Worm (Caenorhabditis elegans) whole organism, L2 larva: ENCODE results near the gene T27E7.1.

Source experiments
- R02D3.7 ChIP-seq: fragments of 150-350 bp; optimal IDR thresholded peaks from 2 replicates; lab custom pipeline; 2014; ENCODE audit warnings: missing biosample characterization, missing genetic modification characterization
- Y55F3AM.14 ChIP-seq: fragments of 200-800 bp; sonication (Bioruptor generic); optimal IDR thresholded peaks from 2 replicates; lab custom pipeline; 2018; ENCODE audit warnings: mild to moderate bottlenecking, missing genetic modification characterization, missing compliant biosample characterization
- alr-1 ChIP-seq: fragments of 150-350 bp; optimal IDR thresholded peaks from 2 replicates; lab custom pipeline; 2014; ENCODE audit warnings: missing biosample characterization, missing genetic modification characterization
- ama-1 ChIP-seq: fragments of 150-350 bp; optimal IDR thresholded peaks from 2 replicates; lab custom pipeline; 2018; ENCODE audit warnings: inconsistent platforms
- ceh-16 ChIP-seq: fragments of 150-350 bp; optimal IDR thresholded peaks from 2 replicates; lab custom pipeline; 2014; ENCODE audit warnings: missing biosample characterization, missing genetic modification characterization
- ceh-82 ChIP-seq: fragments of 150-350 bp; optimal IDR thresholded peaks from 2 replicates; lab custom pipeline; 2014; ENCODE audit warnings: missing biosample characterization, missing genetic modification characterization
- crh-2 ChIP-seq: sonication (generic microtip); optimal IDR thresholded peaks from 2 replicates; lab custom pipeline; 2017; ENCODE audit warnings: missing biosample characterization, missing genetic modification characterization
- egl-27 ChIP-seq: sonication (generic microtip); optimal IDR thresholded peaks from 3 replicates; lab custom pipeline; 2017; ENCODE audit warnings: missing biosample characterization, missing genetic modification reagents, missing genetic modification characterization
- elt-1 ChIP-seq: fragments of 150-350 bp; optimal IDR thresholded peaks from 2 replicates; lab custom pipeline; 2014; ENCODE audit warnings: missing biosample characterization, missing genetic modification characterization
- elt-3 ChIP-seq: sonication (generic microtip); optimal IDR thresholded peaks from 2 replicates; lab custom pipeline; 2017; ENCODE audit warnings: missing biosample characterization, missing genetic modification characterization
- gmeb-1 ChIP-seq: fragments of 150-350 bp; optimal IDR thresholded peaks from 2 replicates; lab custom pipeline; 2014; ENCODE audit warnings: missing biosample characterization, missing genetic modification characterization
- lin-39 ChIP-seq: fragments of 150-350 bp; optimal IDR thresholded peaks from 2 replicates; lab custom pipeline; 2014; ENCODE audit warnings: missing biosample characterization, missing genetic modification reagents, missing genetic modification characterization
- lsy-2 ChIP-seq, 2 experiments: fragments of 150-350 bp in 1 of 2; sonication (generic microtip) in 1 of 2; optimal IDR thresholded peaks; 2 replicates each; lab custom pipeline; 2014 to 2017; ENCODE audit warnings: missing biosample characterization in 2 of 2, missing genetic modification characterization in 2 of 2
- mab-5 ChIP-seq: fragments of 150-350 bp; optimal IDR thresholded peaks from 2 replicates; lab custom pipeline; 2014; ENCODE audit warnings: missing biosample characterization, missing genetic modification characterization
- mdl-1 ChIP-seq, 2 experiments: fragments of 150-350 bp in 1 of 2; sonication (generic microtip) in 1 of 2; optimal IDR thresholded peaks; 2 replicates each; lab custom pipeline; 2017; ENCODE audit warnings: missing biosample characterization in 2 of 2, missing genetic modification characterization in 2 of 2
- nhr-10 ChIP-seq: sonication (generic microtip); optimal IDR thresholded peaks from 2 replicates; lab custom pipeline; 2017; ENCODE audit warnings: missing biosample characterization, missing genetic modification characterization
- nhr-11 ChIP-seq: fragments of 150-350 bp; optimal IDR thresholded peaks from 2 replicates; lab custom pipeline; 2014; ENCODE audit warnings: missing biosample characterization, missing genetic modification characterization
- nhr-12 ChIP-seq: fragments of 150-350 bp; optimal IDR thresholded peaks from 2 replicates; lab custom pipeline; 2014; ENCODE audit warnings: missing biosample characterization, missing genetic modification characterization
- nhr-129 ChIP-seq: fragments of 150-350 bp; optimal IDR thresholded peaks from 2 replicates; lab custom pipeline; 2014; ENCODE audit warnings: missing biosample characterization, missing genetic modification characterization
- nhr-21 ChIP-seq: fragments of 150-350 bp; optimal IDR thresholded peaks from 2 replicates; lab custom pipeline; 2014; ENCODE audit warnings: missing biosample characterization, missing genetic modification characterization
- nhr-23 ChIP-seq: fragments of 150-350 bp; optimal IDR thresholded peaks from 2 replicates; lab custom pipeline; 2014; ENCODE audit warnings: missing biosample characterization, missing genetic modification reagents, missing genetic modification characterization
- nhr-237 ChIP-seq: fragments of 150-350 bp; optimal IDR thresholded peaks from 2 replicates; lab custom pipeline; 2014; ENCODE audit warnings: missing biosample characterization, missing genetic modification characterization
- nhr-25 ChIP-seq: fragments of 150-350 bp; sonication (generic microtip); optimal IDR thresholded peaks from 3 replicates; lab custom pipeline; 2014; ENCODE audit warnings: missing biosample characterization, missing genetic modification characterization
- nhr-6 ChIP-seq: fragments of 150-350 bp; optimal IDR thresholded peaks from 2 replicates; lab custom pipeline; 2014; ENCODE audit warnings: missing biosample characterization, missing genetic modification characterization
- peb-1 ChIP-seq: fragments of 150-350 bp; optimal IDR thresholded peaks from 2 replicates; lab custom pipeline; 2014; ENCODE audit warnings: missing biosample characterization, missing genetic modification characterization
- sem-4 ChIP-seq: fragments of 150-350 bp; optimal IDR thresholded peaks from 2 replicates; lab custom pipeline; 2014; ENCODE audit warnings: missing biosample characterization, missing genetic modification reagents, missing genetic modification characterization
- skn-1 ChIP-seq: sonication (generic microtip); optimal IDR thresholded peaks from 2 replicates; lab custom pipeline; 2017; ENCODE audit warnings: missing biosample characterization, missing genetic modification characterization
- sma-3 ChIP-seq: sonication (generic microtip); optimal IDR thresholded peaks from 2 replicates; lab custom pipeline; 2016; ENCODE audit warnings: missing genetic modification reagents, missing genetic modification characterization, missing compliant biosample characterization
- unc-39 ChIP-seq: fragments of 150-350 bp; optimal IDR thresholded peaks from 2 replicates; lab custom pipeline; 2014; ENCODE audit warnings: missing biosample characterization, missing genetic modification characterization
- unc-55 ChIP-seq: fragments of 150-350 bp; sonication (generic microtip); optimal IDR thresholded peaks from 3 replicates; lab custom pipeline; 2014; ENCODE audit warnings: missing biosample characterization, missing genetic modification reagents, missing genetic modification characterization
- unc-62 ChIP-seq: fragments of 150-350 bp; optimal IDR thresholded peaks from 2 replicates; lab custom pipeline; 2014; ENCODE audit warnings: missing biosample characterization, missing genetic modification reagents, missing genetic modification characterization
- ztf-4 ChIP-seq: fragments of 150-350 bp; optimal IDR thresholded peaks from 2 replicates; lab custom pipeline; 2014; ENCODE audit warnings: missing biosample characterization, missing genetic modification characterization

T27E7.1 gene

ce11 chrIV:14530031-14530430 lies 10.5 kb downstream of the T27E7.1 start:
- TF ChIP-seq ceh-16 (no peak), crh-2 (tag; lab: Kevin White, UChicago) (no peak), elt-3 (tag; lab: Kevin White, UChicago) (no peak), alr-1 (tag; lab: Kevin White, UChicago) (no peak), unc-55 (GFP tag; lab: Kevin White, UChicago) (no peak), peb-1 (tag; lab: Kevin White, UChicago) (no peak), ceh-82 (tag; lab: Kevin White, UChicago) (no peak), lin-39 (tag; lab: Kevin White, UChicago) (no peak), nhr-25 (tag; lab: Kevin White, UChicago) (no peak)

ce11 chrIV:14532366-14532765 lies 12.8 kb downstream of the T27E7.1 start:
- TF ChIP-seq lsy-2 (tag; optimal IDR thresholded peaks at IDR 0.05; lab: Kevin White, UChicago) (no peak), nhr-129 (peak; percentile 13)

ce11 chrIV:14534967-14535366 lies 15.4 kb downstream of the T27E7.1 start, which contains the start of gene T27E7.4:
T27E7.4 (minus strand) TSS chrIV:14535067.
- TF ChIP-seq nhr-21 (tag; lab: Kevin White, UChicago) = no peak
- no peak for TF ChIP-seq elt-1 (tag; lab: Kevin White, UChicago)
- no peak for TF ChIP-seq skn-1 (tag; lab: Kevin White, UChicago)
- no peak for TF ChIP-seq nhr-10
- no peak for TF ChIP-seq elt-3 (tag; lab: Kevin White, UChicago)
- no peak for TF ChIP-seq mdl-1 (tag; optimal IDR thresholded peaks at IDR 0.05; lab: Kevin White, UChicago)
- TF ChIP-seq alr-1 (tag; lab: Kevin White, UChicago) = no peak
- no peak for TF ChIP-seq Y55F3AM.14 (GFP tag; lab: Kevin White, UChicago)
- TF ChIP-seq unc-55 (GFP tag; lab: Kevin White, UChicago) = no peak
- no peak for TF ChIP-seq nhr-25 (tag; lab: Kevin White, UChicago)
- no peak for TF ChIP-seq nhr-129
- TF ChIP-seq nhr-23 (tag; lab: Kevin White, UChicago) = no peak
- TF ChIP-seq nhr-6 (tag; lab: Kevin White, UChicago) = no peak
- no peak for TF ChIP-seq nhr-237 (tag; lab: Kevin White, UChicago)
- no peak for TF ChIP-seq sma-3 (GFP tag; lab: Kevin White, UChicago)
- TF ChIP-seq R02D3.7 (tag; lab: Kevin White, UChicago) = no peak
- TF ChIP-seq unc-39 (tag; lab: Kevin White, UChicago) = no peak
- TF ChIP-seq nhr-11 = no peak

DNA sequence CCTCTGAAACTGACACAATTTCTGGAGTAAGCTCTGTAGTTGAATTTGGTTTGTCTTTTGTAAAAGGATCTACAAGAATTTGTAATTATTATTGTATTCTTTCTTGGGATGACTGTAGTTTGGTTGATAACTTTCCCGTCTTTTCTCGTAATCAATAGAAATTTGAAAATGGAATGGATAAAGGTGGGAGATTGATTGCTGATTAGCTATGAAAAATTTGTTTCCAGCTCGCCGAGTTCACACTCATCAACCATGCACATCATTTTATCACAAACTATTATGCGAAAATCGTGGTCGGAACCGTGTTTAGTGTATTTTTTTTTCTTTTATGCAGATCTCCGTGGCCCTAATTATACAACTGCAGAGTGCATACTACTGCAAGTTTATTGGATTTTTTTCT lies 17.4 kb downstream of the T27E7.1 start, which contains the start of gene T27E7.5:
Gene T27E7.5 (plus strand): TSS at position 253 of the 400 bp plus-strand sequence.
- TF ChIP-seq nhr-6 (tag; lab: Kevin White, UChicago) = no peak
- TF ChIP-seq nhr-11 = no peak
- TF ChIP-seq sma-3 (GFP tag; lab: Kevin White, UChicago) = no peak
- no peak for TF ChIP-seq elt-1 (tag; lab: Kevin White, UChicago)
- no peak for TF ChIP-seq mdl-1 (tag; optimal IDR thresholded peaks at IDR 0.05; lab: Kevin White, UChicago)
- no peak for TF ChIP-seq ceh-16
- no peak for TF ChIP-seq egl-27
- TF ChIP-seq R02D3.7 (tag; lab: Kevin White, UChicago) = no peak
- TF ChIP-seq unc-55 (GFP tag; lab: Kevin White, UChicago) = no peak
- no peak for TF ChIP-seq nhr-12
- no peak for TF ChIP-seq ama-1 (lab: Kevin White, UChicago)
- TF ChIP-seq sem-4 = no peak
- TF ChIP-seq, all 48 proteins: peak for 0

DNA sequence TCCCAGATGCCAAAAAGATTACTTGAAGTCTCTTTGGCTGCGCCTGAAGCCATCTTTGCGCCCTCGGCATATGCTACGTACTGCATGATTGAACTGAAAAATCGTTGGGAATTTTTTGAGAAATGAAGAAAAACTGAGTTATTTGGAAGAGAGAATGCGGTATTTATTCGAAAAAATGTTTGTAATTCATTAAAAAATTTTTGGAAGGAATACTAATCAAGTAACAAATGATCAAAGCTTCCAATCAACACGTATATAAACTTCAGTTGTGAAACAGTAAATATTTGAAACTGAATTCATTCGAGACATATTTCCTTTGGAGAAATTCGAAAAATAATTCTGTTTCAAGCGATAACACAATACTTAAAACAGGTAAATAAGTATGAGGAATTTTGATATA lies 23.0 kb downstream of the T27E7.1 start, which contains the start of gene pals-29:
Gene pals-29 (minus strand): TSS at position 101 of the 400 bp plus-strand sequence.
- TF ChIP-seq gmeb-1 (tag; lab: Kevin White, UChicago) = no peak
- TF ChIP-seq nhr-10 = no peak
- TF ChIP-seq skn-1 (tag; lab: Kevin White, UChicago) = no peak
- no peak for TF ChIP-seq mab-5 (tag; lab: Kevin White, UChicago)
- no peak for TF ChIP-seq mdl-1 (tag; optimal IDR thresholded peaks at IDR 0.05; lab: Kevin White, UChicago)
- TF ChIP-seq nhr-11 = no peak
- TF ChIP-seq nhr-25 (tag; lab: Kevin White, UChicago) = no peak
- no peak for TF ChIP-seq unc-55 (GFP tag; lab: Kevin White, UChicago)
- TF ChIP-seq sem-4 = no peak
- no peak for TF ChIP-seq alr-1 (tag; lab: Kevin White, UChicago)
- no peak for TF ChIP-seq ztf-4 (tag; lab: Kevin White, UChicago)
- TF ChIP-seq unc-62 (GFP tag; lab: Kevin White, UChicago) = no peak
